Fruit fly (Drosophila melanogaster) Kc167 (cell line): ENCODE results near the gene yrt.

ENCODE experiments used
- psq ChIP-seq: fragments of >200 bp; optimal IDR thresholded peaks from 2 replicates; lab custom pipeline; 2017; ENCODE audit warnings: missing external identifiers
- ttk ChIP-seq: sonication (Bioruptor generic); optimal IDR thresholded peaks from 2 replicates; lab custom pipeline; 2017; ENCODE audit warnings: missing external identifiers

dm6 chr3R:13381744-13382435 lies 52.9 kb downstream of the yrt start, which contains the start of the genes mRpS21 and Droj2:
- TF ChIP-seq ttk (lab: Kevin White, UChicago) (no peak), psq (lab: Kevin White, UChicago) (no peak)
